Worm (Caenorhabditis elegans) whole organism, mixed stage, embryonic: Measurements from ENCODE around the gene try-10.

ENCODE experiments used
- M03D4.4 ChIP-seq: sonication (generic microtip); optimal IDR thresholded peaks from 2 replicates; lab custom pipeline; 2017; ENCODE audit warnings: mild to moderate bottlenecking, missing genetic modification characterization, missing compliant biosample characterization
- bed-3 ChIP-seq: fragments of 200-800 bp; sonication (Bioruptor generic); optimal IDR thresholded peaks from 3 replicates; lab custom pipeline; 2018; ENCODE audit warnings: mild to moderate bottlenecking, missing genetic modification characterization, moderate library complexity, missing compliant biosample characterization
- blmp-1 ChIP-seq: fragments of 150-350 bp; optimal IDR thresholded peaks from 2 replicates; lab custom pipeline; 2014; ENCODE audit warnings: missing biosample characterization, missing genetic modification characterization
- ceh-39 ChIP-seq: fragments of 150-350 bp; optimal IDR thresholded peaks from 2 replicates; lab custom pipeline; 2014; ENCODE audit warnings: missing biosample characterization, missing genetic modification characterization
- ces-1 ChIP-seq: fragments of 150-350 bp; optimal IDR thresholded peaks from 2 replicates; lab custom pipeline; 2014; ENCODE audit warnings: missing biosample characterization, missing genetic modification reagents, missing genetic modification characterization
- cnd-1 ChIP-seq: fragments of 200-800 bp; sonication (Bioruptor generic); optimal IDR thresholded peaks from 2 replicates; lab custom pipeline; 2018; ENCODE audit warnings: mild to moderate bottlenecking, missing genetic modification characterization, missing compliant biosample characterization
- drap-1 ChIP-seq: fragments of 200-800 bp; sonication (Bioruptor generic); optimal IDR thresholded peaks from 3 replicates; lab custom pipeline; 2018; ENCODE audit warnings: mild to moderate bottlenecking, missing genetic modification characterization, missing compliant biosample characterization
- flh-1 ChIP-seq: fragments of 200-800 bp; sonication (Bioruptor generic); optimal IDR thresholded peaks from 2 replicates; lab custom pipeline; 2018; ENCODE audit warnings: mild to moderate bottlenecking, missing genetic modification characterization, moderate library complexity, missing compliant biosample characterization
- ham-2 ChIP-seq: fragments of 200-800 bp; sonication (Bioruptor generic); optimal IDR thresholded peaks from 2 replicates; lab custom pipeline; 2018; ENCODE audit warnings: mild to moderate bottlenecking, missing genetic modification characterization, missing compliant biosample characterization
- hlh-1 ChIP-seq: fragments of 150-350 bp; optimal IDR thresholded peaks from 2 replicates; lab custom pipeline; 2014; ENCODE audit warnings: missing biosample characterization, missing genetic modification reagents, missing genetic modification characterization
- lin-13 ChIP-seq: fragments of 150-350 bp; optimal IDR thresholded peaks from 2 replicates; lab custom pipeline; 2014; ENCODE audit warnings: missing biosample characterization, missing genetic modification characterization
- lin-32 ChIP-seq: fragments of 200-800 bp; sonication (Bioruptor generic); optimal IDR thresholded peaks from 2 replicates; lab custom pipeline; 2018; ENCODE audit warnings: mild to moderate bottlenecking, missing genetic modification characterization, missing compliant biosample characterization
- lsy-2 ChIP-seq: fragments of 150-350 bp; optimal IDR thresholded peaks from 2 replicates; lab custom pipeline; 2014; ENCODE audit warnings: missing biosample characterization, missing genetic modification characterization
- mls-2 ChIP-seq: sonication (generic microtip); optimal IDR thresholded peaks from 2 replicates; lab custom pipeline; 2016; ENCODE audit warnings: mild to moderate bottlenecking, missing genetic modification characterization, moderate library complexity, missing compliant biosample characterization
- nhr-2 ChIP-seq: fragments of 150-350 bp; optimal IDR thresholded peaks from 2 replicates; lab custom pipeline; 2014; ENCODE audit warnings: missing biosample characterization, missing genetic modification characterization
- nhr-237 ChIP-seq: fragments of 150-350 bp; optimal IDR thresholded peaks from 2 replicates; lab custom pipeline; 2014; ENCODE audit warnings: missing biosample characterization, missing genetic modification characterization
- snpc-4 ChIP-seq: fragments of 150-350 bp; optimal IDR thresholded peaks from 2 replicates; lab custom pipeline; 2014; ENCODE audit warnings: missing biosample characterization, missing genetic modification characterization
- sptf-1 ChIP-seq: sonication (generic microtip); optimal IDR thresholded peaks from 2 replicates; lab custom pipeline; 2017; ENCODE audit warnings: mild to moderate bottlenecking, missing genetic modification characterization, moderate library complexity, missing compliant biosample characterization
- tbx-8 ChIP-seq: fragments of 200-800 bp; sonication (Bioruptor generic); optimal IDR thresholded peaks from 2 replicates; lab custom pipeline; 2018; ENCODE audit warnings: mild to moderate bottlenecking, missing genetic modification characterization, moderate library complexity, missing compliant biosample characterization
- unc-39 ChIP-seq: fragments of 150-350 bp; optimal IDR thresholded peaks from 2 replicates; lab custom pipeline; 2014; ENCODE audit warnings: missing biosample characterization, missing genetic modification characterization
- unc-62 ChIP-seq: fragments of 150-350 bp; optimal IDR thresholded peaks from 2 replicates; lab custom pipeline; 2014; ENCODE audit warnings: missing biosample characterization, missing genetic modification reagents, missing genetic modification characterization
- zip-8 ChIP-seq: fragments of 150-350 bp; optimal IDR thresholded peaks from 2 replicates; lab custom pipeline; 2014; ENCODE audit warnings: missing biosample characterization, missing genetic modification characterization

try-10 gene

ce11 chrV:13026631-13027299 is 13.7 kb upstream of the try-10 start:
- TF ChIP-seq unc-39 (tag; lab: Kevin White, UChicago) (no peak), ces-1 (GFP tag; lab: Kevin White, UChicago) (peak; percentile 94), flh-1 (GFP tag; lab: Kevin White, UChicago) (no peak), ceh-39 (tag; lab: Kevin White, UChicago) (no peak), blmp-1 (tag; lab: Kevin White, UChicago) (no peak), zip-8 (peak; percentile 78), bed-3 (GFP tag; lab: Kevin White, UChicago) (no peak)

- TF ChIP-seq lsy-2 (tag; lab: Kevin White, UChicago), result no peak
- peak; percentile 85 for TF ChIP-seq nhr-2 (tag; lab: Kevin White, UChicago)
- TF ChIP-seq ces-1 (GFP tag; lab: Kevin White, UChicago), result peak; percentile 54
- no peak for TF ChIP-seq zip-8
Measured at ce11 chrV:13025283-13025682, 12.2 kb upstream of the try-10 start.

ce11 chrV:13024499-13024898 is 11.4 kb upstream of the try-10 start:
- TF ChIP-seq mls-2 (tag; lab: Kevin White, UChicago) (no peak), ceh-39 (tag; lab: Kevin White, UChicago) (no peak), nhr-2 (tag; lab: Kevin White, UChicago) (peak; percentile 10), ces-1 (GFP tag; lab: Kevin White, UChicago) (peak; percentile 100), blmp-1 (tag; lab: Kevin White, UChicago) (no peak), unc-62 (GFP tag; lab: Kevin White, UChicago) (peak; percentile 45), snpc-4 (tag; lab: Kevin White, UChicago) (no peak), hlh-1 (peak; percentile 5), cnd-1 (tag; lab: Kevin White, UChicago) (peak; percentile 64)

- TF ChIP-seq nhr-237 (tag; lab: Kevin White, UChicago) (no peak), ces-1 (GFP tag; lab: Kevin White, UChicago) (peak; percentile 91)
- TF ChIP-seq, all 35 proteins: peak for 1
Measured at ce11 chrV:13022265-13022664, 9.2 kb upstream of the try-10 start.

- no peak for TF ChIP-seq zip-8
- no peak for TF ChIP-seq lin-13 (tag; lab: Kevin White, UChicago)
- peak; percentile 89 for TF ChIP-seq cnd-1 (tag; lab: Kevin White, UChicago)
- peak; percentile 94 for TF ChIP-seq lin-32 (GFP tag; lab: Kevin White, UChicago)
- TF ChIP-seq flh-1 (GFP tag; lab: Kevin White, UChicago), result no peak
Measured at ce11 chrV:13021540-13021939, 8.5 kb upstream of the try-10 start.

ce11 chrV:13020638-13021037 is 7.6 kb upstream of the try-10 start:
- peak; percentile 69 for TF ChIP-seq ces-1 (GFP tag; lab: Kevin White, UChicago)
- peak; percentile 66 for TF ChIP-seq ham-2 (GFP tag; lab: Kevin White, UChicago)
- TF ChIP-seq mls-2 (tag; lab: Kevin White, UChicago), result peak; percentile 16
- peak; percentile 40 for TF ChIP-seq cnd-1 (tag; lab: Kevin White, UChicago)
- TF ChIP-seq tbx-8 (GFP tag; lab: Kevin White, UChicago), result no peak

- TF ChIP-seq M03D4.4 (no peak), drap-1 (no peak), ces-1 (GFP tag; lab: Kevin White, UChicago) (peak; percentile 83), blmp-1 (tag; lab: Kevin White, UChicago) (no peak), unc-62 (GFP tag; lab: Kevin White, UChicago) (no peak), hlh-1 (no peak)
Measured at ce11 chrV:13020014-13020413, 7.0 kb upstream of the try-10 start.

- TF ChIP-seq ces-1 (GFP tag; lab: Kevin White, UChicago) (no peak), lsy-2 (tag; lab: Kevin White, UChicago) (no peak), cnd-1 (tag; lab: Kevin White, UChicago) (peak; percentile 37), mls-2 (tag; lab: Kevin White, UChicago) (no peak), sptf-1 (peak; percentile 21), zip-8 (no peak), nhr-237 (tag; lab: Kevin White, UChicago) (no peak)
Measured at ce11 chrV:13018761-13019160, 5.7 kb upstream of the try-10 start, which contains the start of gene fmi-1. fmi-1 (plus strand) TSS chrV:13019061.
